Worm (Caenorhabditis elegans): ENCODE measurements around the gene unc-83.
A peak's percentile ranks its signal among the peaks of the same experiment; 100 is the strongest.

unc-83 gene

DNA sequence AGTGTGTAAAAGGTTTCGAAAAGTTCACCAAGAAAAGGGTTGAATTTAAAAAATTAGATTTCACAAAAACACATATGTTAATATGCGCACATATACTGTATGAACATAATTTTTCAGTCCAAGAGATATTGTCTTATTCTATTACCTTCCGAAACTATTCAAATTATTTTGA, 53.2 kb downstream of the unc-83 start, which contains the start of gene F46E10.3:
F46E10.3 (plus strand) TSS at position 73 of the 172 bp plus-strand sequence.
- TF ChIP-seq ztf-11 (tag; optimal IDR thresholded peaks at IDR 0.05) (no peak), jun-1 (tag; optimal IDR thresholded peaks at IDR 0.05) (no peak), nhr-237 (tag; optimal IDR thresholded peaks at IDR 0.05) (no peak), lin-39 (tag; optimal IDR thresholded peaks at IDR 0.05) (no peak), aly-2 (tag; optimal IDR thresholded peaks at IDR 0.05) (no peak), nhr-28 (tag; optimal IDR thresholded peaks at IDR 0.05) (no peak), elt-2 (tag; optimal IDR thresholded peaks at IDR 0.05) (no peak), egl-5 (tag; optimal IDR thresholded peaks at IDR 0.05) (no peak)

ce11 chrV:6520385-6521080, 55.7 kb downstream of the unc-83 start, which contains the start of the genes F46E10.2 and F46E10.18:
Gene F46E10.2, plus strand, starts transcription at chrV:6520435.
Gene F46E10.18, plus strand, starts transcription at chrV:6521030.
- TF ChIP-seq nhr-23 (tag; optimal IDR thresholded peaks at IDR 0.05) (no peak), lsy-12 (tag; optimal IDR thresholded peaks at IDR 0.05) (no peak), nhr-43 (tag; optimal IDR thresholded peaks at IDR 0.05; ENCODE audit: poor library complexity, severe bottlenecking) (no peak), elt-2 (tag; optimal IDR thresholded peaks at IDR 0.05) (no peak), ceh-16 (tag; optimal IDR thresholded peaks at IDR 0.05) (no peak), nhr-28 (tag; optimal IDR thresholded peaks at IDR 0.05) (no peak), ztf-11 (tag; optimal IDR thresholded peaks at IDR 0.05) (no peak), sea-2 (GFP tag; optimal IDR thresholded peaks at IDR 0.05) (no peak), pha-4 (tag; optimal IDR thresholded peaks at IDR 0.05) (no peak), nhr-25 (tag; optimal IDR thresholded peaks at IDR 0.05) (no peak), fkh-2 (tag; optimal IDR thresholded peaks at IDR 0.05) (no peak), ama-1 (optimal IDR thresholded peaks at IDR 0.05) (no peak), mdl-1 (tag; optimal IDR thresholded peaks at IDR 0.05) (no peak), nhr-67 (tag; optimal IDR thresholded peaks at IDR 0.05) (no peak), nhr-12 (tag; optimal IDR thresholded peaks at IDR 0.05) (no peak), elt-3 (tag; optimal IDR thresholded peaks at IDR 0.05) (no peak), lin-39 (tag; optimal IDR thresholded peaks at IDR 0.05) (no peak), egl-5 (tag; optimal IDR thresholded peaks at IDR 0.05) (no peak)

- no peak for TF ChIP-seq nhr-76 (tag; optimal IDR thresholded peaks at IDR 0.05)
- peak; percentile 89 for TF ChIP-seq elt-2 (tag; optimal IDR thresholded peaks at IDR 0.05)
- peak; percentile 42 for TF ChIP-seq pqm-1 (tag; optimal IDR thresholded peaks at IDR 0.05)
- no peak for TF ChIP-seq pha-4 (tag; optimal IDR thresholded peaks at IDR 0.05)
- TF ChIP-seq jun-1 (tag; optimal IDR thresholded peaks at IDR 0.05): no peak
- TF ChIP-seq nhr-67 (tag; optimal IDR thresholded peaks at IDR 0.05): no peak
- TF ChIP-seq hmg-11 (tag; optimal IDR thresholded peaks at IDR 0.05): no peak
- TF ChIP-seq ztf-4 (tag; optimal IDR thresholded peaks at IDR 0.05): no peak
- TF ChIP-seq lin-15B (tag; optimal IDR thresholded peaks at IDR 0.05): no peak
- no peak for TF ChIP-seq nfya-1 (tag; optimal IDR thresholded peaks at IDR 0.05; ENCODE audit: insufficient read depth)
- no peak for TF ChIP-seq fos-1 (tag; optimal IDR thresholded peaks at IDR 0.05)
- no peak for TF ChIP-seq nhr-25 (tag; optimal IDR thresholded peaks at IDR 0.05)
- no peak for TF ChIP-seq aly-2 (tag; optimal IDR thresholded peaks at IDR 0.05)
- TF ChIP-seq egl-5 (tag; optimal IDR thresholded peaks at IDR 0.05): no peak
Measured at ce11 chrV:6522879-6523497, 58.1 kb downstream of the unc-83 start.

DNA sequence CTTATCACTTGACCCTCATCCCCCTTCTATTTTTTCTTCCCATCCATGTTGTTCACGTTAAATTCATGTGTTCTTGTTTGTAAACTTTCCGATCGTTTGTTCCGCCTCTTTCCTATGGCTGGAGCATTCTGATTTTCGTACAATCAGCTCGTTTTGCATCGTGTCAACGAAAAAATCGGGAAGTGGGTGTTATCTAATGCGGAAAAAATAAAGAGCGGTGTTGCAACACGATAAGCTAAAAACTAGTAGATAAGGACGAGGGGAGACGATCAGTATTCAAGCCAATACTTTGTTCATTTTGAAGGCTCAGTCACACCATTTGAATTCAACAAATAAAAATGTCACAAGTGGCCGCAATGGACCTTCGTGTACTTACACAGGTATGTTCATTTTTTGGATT, 59.9 kb downstream of the unc-83 start, which contains the start of gene acs-1:
acs-1 (plus strand) TSS at position 233 of the 400 bp plus-strand sequence.
- peak; percentile 66 for TF ChIP-seq pqm-1 (tag; optimal IDR thresholded peaks at IDR 0.05)
- no peak for TF ChIP-seq daf-12 (tag; optimal IDR thresholded peaks at IDR 0.05)
- TF ChIP-seq elt-2 (tag; optimal IDR thresholded peaks at IDR 0.05): peak; percentile 95
- TF ChIP-seq ama-1 (optimal IDR thresholded peaks at IDR 0.05): no peak

ce11 chrV:6533030-6533429, 68.2 kb downstream of the unc-83 start, which contains the start of gene hpo-26:
Gene hpo-26, minus strand, starts transcription at chrV:6533060.
- TF ChIP-seq ztf-4 (tag; optimal IDR thresholded peaks at IDR 0.05) (no peak), nhr-28 (tag; optimal IDR thresholded peaks at IDR 0.05) (no peak), R02D3.7 (tag; optimal IDR thresholded peaks at IDR 0.05) (no peak), lin-39 (tag; optimal IDR thresholded peaks at IDR 0.05) (no peak), nhr-237 (tag; optimal IDR thresholded peaks at IDR 0.05) (no peak), ZK546.5 (tag; optimal IDR thresholded peaks at IDR 0.05) (no peak), ceh-28 (tag; optimal IDR thresholded peaks at IDR 0.05) (peak; percentile 3), nhr-25 (tag; optimal IDR thresholded peaks at IDR 0.05) (no peak), pha-4 (tag; optimal IDR thresholded peaks at IDR 0.05) (peak; percentile 90)
